Worm (Caenorhabditis elegans) whole organism, early embryonic: ENCODE measurements around the gene srv-6.

ENCODE experiments used
- F13C5.2 ChIP-seq: sonication (generic microtip); optimal IDR thresholded peaks from 2 replicates; lab custom pipeline; 2017; ENCODE audit warnings: mild to moderate bottlenecking, missing genetic modification characterization, inconsistent platforms, missing compliant biosample characterization
- aly-1 ChIP-seq: sonication (generic microtip); optimal IDR thresholded peaks from 2 replicates; lab custom pipeline; 2016; ENCODE audit warnings: missing genetic modification characterization, missing compliant biosample characterization
- ama-1 ChIP-seq: fragments of 150-350 bp; optimal IDR thresholded peaks from 2 replicates; lab custom pipeline; 2014
- ceh-13 ChIP-seq: fragments of 200-800 bp; sonication (Bioruptor generic); optimal IDR thresholded peaks from 2 replicates; lab custom pipeline; 2018; ENCODE audit warnings: mild to moderate bottlenecking, missing genetic modification characterization, missing compliant biosample characterization
- flt-1 ChIP-seq: fragments of 200-800 bp; sonication (Bioruptor generic); IDR thresholded peaks from 2 replicates; pipeline ENCODE4 v1.3.6; 2022; ENCODE audit warnings: missing genetic modification characterization, missing compliant biosample characterization
- hmbx-1 ChIP-seq: sonication (generic microtip); optimal IDR thresholded peaks from 2 replicates; lab custom pipeline; 2016; ENCODE audit warnings: mild to moderate bottlenecking, missing genetic modification characterization, missing compliant biosample characterization
- hmg-4 ChIP-seq: fragments of 200-800 bp; sonication (Bioruptor generic); optimal IDR thresholded peaks from 2 replicates; lab custom pipeline; 2018; ENCODE audit warnings: mild to moderate bottlenecking, missing genetic modification characterization, missing compliant biosample characterization
- scrt-1 ChIP-seq: fragments of 200-800 bp; sonication (Bioruptor generic); IDR thresholded peaks from 2 replicates; pipeline ENCODE4 v1.3.6; 2022; ENCODE audit warnings: missing genetic modification characterization, missing compliant biosample characterization
- tbx-37 ChIP-seq: fragments of 200-800 bp; sonication (Bioruptor generic); conservative IDR thresholded peaks from 2 replicates; pipeline ENCODE4 v1.3.6; 2022; ENCODE audit warnings: missing genetic modification reagents, missing genetic modification characterization, missing compliant biosample characterization
- tra-4 ChIP-seq: sonication (generic microtip); optimal IDR thresholded peaks from 2 replicates; lab custom pipeline; 2017; ENCODE audit warnings: missing genetic modification characterization, missing compliant biosample characterization

DNA sequence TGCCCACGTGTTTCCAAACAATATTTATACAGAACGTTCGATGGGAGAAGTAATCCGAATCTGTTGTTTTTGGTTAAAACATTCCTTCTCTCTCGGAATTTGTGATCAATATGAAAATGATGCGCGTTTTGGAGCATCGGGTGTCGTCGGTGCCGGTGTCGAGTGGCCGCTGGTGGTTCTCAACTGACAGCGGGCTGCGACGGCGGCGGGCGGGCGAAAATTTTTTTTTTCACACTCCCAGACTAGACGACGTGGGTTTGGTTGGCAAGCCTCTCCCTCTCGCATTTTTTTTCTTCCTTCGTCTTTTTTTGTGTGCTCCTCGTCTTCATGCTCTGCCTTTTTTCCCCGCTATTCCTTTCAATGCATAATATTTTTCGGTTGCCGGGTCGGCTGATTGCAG lies 38.7 kb upstream of the srv-6 start, which contains the start of gene W01H2.2:
- TF ChIP-seq ama-1: no peak
- no peak for TF ChIP-seq F13C5.2 (tag; lab: Kevin White, UChicago)
- no peak for TF ChIP-seq hmbx-1 (tag; lab: Kevin White, UChicago)
- no peak for TF ChIP-seq hmg-4 (GFP tag; lab: Kevin White, UChicago)
- TF ChIP-seq flt-1 (GFP tag; lab: Robert Waterston, UW): no peak
- no peak for TF ChIP-seq ceh-13
- TF ChIP-seq aly-1 (tag; lab: Kevin White, UChicago): no peak
- TF ChIP-seq scrt-1 (GFP tag; lab: Robert Waterston, UW): no peak
- no peak for TF ChIP-seq tbx-37 (GFP tag; lab: Robert Waterston, UW)
- TF ChIP-seq tra-4: no peak
